Worm (Caenorhabditis elegans) whole organism, L4 larva: ENCODE measurements around the gene F46C3.6.
A peak's percentile ranks its signal among the peaks of the same experiment; 100 is the strongest.

Experiments
- D1046.2 ChIP-seq: fragments of 200-800 bp; sonication (Bioruptor generic); IDR thresholded peaks from 2 replicates; pipeline ENCODE4 v1.3.6; 2022; ENCODE audit warnings: missing genetic modification characterization, missing compliant biosample characterization
- F44E2.7 ChIP-seq: fragments of 200-800 bp; sonication (Bioruptor generic); IDR thresholded peaks from 2 replicates; pipeline ENCODE4 v2.1.2; 2022; ENCODE audit warnings: missing genetic modification characterization, missing compliant biosample characterization
- T26A8.4 ChIP-seq: fragments of 200-800 bp; sonication (Bioruptor generic); IDR thresholded peaks from 2 replicates; pipeline ENCODE4 v1.3.6; 2022; ENCODE audit warnings: missing genetic modification characterization, missing compliant biosample characterization
- Y105C5A.15 ChIP-seq: fragments of 200-800 bp; sonication (Bioruptor generic); IDR thresholded peaks from 2 replicates; pipeline ENCODE4 v1.3.6; 2022; ENCODE audit warnings: missing genetic modification characterization, missing compliant biosample characterization
- Y48G9A.11 ChIP-seq: fragments of 200-800 bp; sonication (Bioruptor generic); IDR thresholded peaks from 2 replicates; pipeline ENCODE4 v1.3.6; 2022; ENCODE audit warnings: missing genetic modification reagents, missing genetic modification characterization, missing compliant biosample characterization
- aha-1 ChIP-seq: fragments of 150-350 bp; peaks from one replicate; lab custom pipeline; 2014; ENCODE audit warnings: missing biosample characterization, missing genetic modification characterization
- ama-1 ChIP-seq: fragments of 150-350 bp; optimal IDR thresholded peaks from 2 replicates; lab custom pipeline; 2014; ENCODE audit warnings: inconsistent platforms, mixed read lengths
- arid-1 ChIP-seq: fragments of 200-800 bp; sonication (Bioruptor generic); conservative IDR thresholded peaks from 2 replicates; pipeline ENCODE4 v1.3.6; 2022; ENCODE audit warnings: missing genetic modification reagents, missing genetic modification characterization, missing compliant biosample characterization
- ceh-32 ChIP-seq: sonication (generic microtip); optimal IDR thresholded peaks from 2 replicates; lab custom pipeline; 2016; ENCODE audit warnings: mild to moderate bottlenecking, missing genetic modification characterization, missing compliant biosample characterization; ENCODE audit not compliant: poor library complexity
- cey-2 ChIP-seq: sonication (generic microtip); optimal IDR thresholded peaks from 3 replicates; lab custom pipeline; 2017; ENCODE audit warnings: missing genetic modification characterization, mild to moderate bottlenecking, missing compliant biosample characterization, antibody characterized with exemption, borderline replicate concordance; ENCODE audit not compliant: insufficient read depth
- daf-16 ChIP-seq, 3 experiments: sonication (generic microtip); optimal IDR thresholded peaks; 2 replicates each; lab custom pipeline; 2016 to 2017; ENCODE audit warnings: missing genetic modification characterization in 3 of 3, missing genetic modification reagents in 3 of 3, mild to moderate bottlenecking in 2 of 3, missing compliant biosample characterization in 2 of 3, missing biosample characterization in 1 of 3, moderate library complexity in 1 of 3
- dmd-9 ChIP-seq: fragments of 200-800 bp; sonication (Bioruptor generic); IDR thresholded peaks from 2 replicates; pipeline ENCODE4 v1.3.6; 2022; ENCODE audit warnings: missing genetic modification reagents, missing genetic modification characterization, missing compliant biosample characterization
- dve-1 ChIP-seq: sonication (generic microtip); optimal IDR thresholded peaks from 2 replicates; lab custom pipeline; 2017; ENCODE audit warnings: antibody characterized with exemption, mild to moderate bottlenecking, missing genetic modification characterization, missing compliant biosample characterization; ENCODE audit not compliant: insufficient read depth
- egl-27 ChIP-seq: sonication (generic microtip); optimal IDR thresholded peaks from 3 replicates; lab custom pipeline; 2017; ENCODE audit warnings: missing biosample characterization, missing genetic modification reagents, missing genetic modification characterization
- hif-1 ChIP-seq, 2 experiments: sonication (generic microtip); optimal IDR thresholded peaks; 2 replicates each; lab custom pipeline; 2016 to 2017; ENCODE audit warnings: missing compliant biosample characterization in 2 of 2, missing genetic modification characterization in 2 of 2, missing genetic modification reagents in 2 of 2, missing genotype in 2 of 2, mild to moderate bottlenecking in 1 of 2
- hlh-30 ChIP-seq: sonication (generic microtip); optimal IDR thresholded peaks from 2 replicates; lab custom pipeline; 2017; ENCODE audit warnings: antibody characterized with exemption, mild to moderate bottlenecking, missing genetic modification characterization, missing compliant biosample characterization; ENCODE audit not compliant: insufficient read depth
- jun-1 ChIP-seq: fragments of 150-350 bp; optimal IDR thresholded peaks from 2 replicates; lab custom pipeline; 2014; ENCODE audit warnings: missing biosample characterization, missing genetic modification reagents, missing genetic modification characterization
- lin-1 ChIP-seq: fragments of 200-800 bp; sonication (Bioruptor generic); IDR thresholded peaks from 2 replicates; pipeline ENCODE4 v1.3.6; 2022; ENCODE audit warnings: missing genetic modification reagents, missing genetic modification characterization, missing compliant biosample characterization
- lin-15B ChIP-seq: fragments of 150-350 bp; sonication (generic microtip); optimal IDR thresholded peaks from 3 replicates; lab custom pipeline; 2014; ENCODE audit warnings: missing biosample characterization, missing genetic modification characterization
- lin-39 ChIP-seq: fragments of 150-350 bp; optimal IDR thresholded peaks from 2 replicates; lab custom pipeline; 2014; ENCODE audit warnings: missing biosample characterization, missing genetic modification reagents, missing genetic modification characterization
- madf-5 ChIP-seq, 2 experiments: fragments of 200-800 bp; sonication (Bioruptor generic); IDR thresholded peaks; 2 replicates each; pipeline ENCODE4 v1.3.6; 2022; ENCODE audit warnings: missing compliant biosample characterization in 2 of 2, missing genetic modification characterization in 2 of 2
- madf-9 ChIP-seq: fragments of 200-800 bp; sonication (Bioruptor generic); conservative IDR thresholded peaks from 2 replicates; pipeline ENCODE4 v1.3.6; 2022; ENCODE audit warnings: missing genetic modification reagents, missing genetic modification characterization, missing compliant biosample characterization
- mdl-1 ChIP-seq, 2 experiments: fragments of 150-350 bp in 1 of 2; sonication (generic microtip) in 1 of 2; optimal IDR thresholded peaks; 2 replicates each; lab custom pipeline; 2014 to 2017; ENCODE audit warnings: missing biosample characterization in 2 of 2, missing genetic modification characterization in 2 of 2
- mdt-29 ChIP-seq: fragments of 200-800 bp; sonication (Bioruptor generic); IDR thresholded peaks from 2 replicates; pipeline ENCODE4 v1.3.6; 2022; ENCODE audit warnings: missing genetic modification reagents, missing genetic modification characterization, missing compliant biosample characterization
- mep-1 ChIP-seq: fragments of 150-350 bp; sonication (generic microtip); optimal IDR thresholded peaks from 3 replicates; lab custom pipeline; 2014; ENCODE audit warnings: missing biosample characterization, missing genetic modification characterization
- mxl-3 ChIP-seq: fragments of 200-800 bp; sonication (Bioruptor generic); optimal IDR thresholded peaks from 2 replicates; lab custom pipeline; 2018; ENCODE audit warnings: mild to moderate bottlenecking, missing genetic modification characterization, missing compliant biosample characterization
- nhr-102 ChIP-seq: sonication (generic microtip); optimal IDR thresholded peaks from 2 replicates; lab custom pipeline; 2016; ENCODE audit warnings: mild to moderate bottlenecking, missing genetic modification characterization, moderate library complexity, missing compliant biosample characterization
- nhr-111 ChIP-seq: fragments of 200-800 bp; sonication (Bioruptor generic); optimal IDR thresholded peaks from 2 replicates; lab custom pipeline; 2018; ENCODE audit warnings: mild to moderate bottlenecking, missing genetic modification characterization, missing compliant biosample characterization
- nhr-237 ChIP-seq: sonication (generic microtip); optimal IDR thresholded peaks from 2 replicates; lab custom pipeline; 2017; ENCODE audit warnings: missing biosample characterization, missing genetic modification characterization
- nhr-28 ChIP-seq: fragments of 150-350 bp; optimal IDR thresholded peaks from 2 replicates; lab custom pipeline; 2014; ENCODE audit warnings: missing biosample characterization, missing genetic modification characterization
- nhr-42 ChIP-seq: fragments of 200-800 bp; sonication (Bioruptor generic); IDR thresholded peaks from 2 replicates; pipeline ENCODE4 v1.3.6; 2022; ENCODE audit warnings: missing genetic modification characterization, missing compliant biosample characterization
- php-3 ChIP-seq: fragments of 200-800 bp; sonication (Bioruptor generic); IDR thresholded peaks from 2 replicates; pipeline ENCODE4 v1.3.6; 2022; ENCODE audit warnings: missing genetic modification reagents, missing genetic modification characterization, missing compliant biosample characterization
- pqm-1 ChIP-seq: sonication (generic microtip); optimal IDR thresholded peaks from 2 replicates; lab custom pipeline; 2017; ENCODE audit warnings: missing biosample characterization, missing genetic modification characterization
- saeg-2 ChIP-seq: fragments of 200-800 bp; sonication (Bioruptor generic); IDR thresholded peaks from 2 replicates; pipeline ENCODE4 v1.3.6; 2022; ENCODE audit warnings: missing genetic modification reagents, missing genetic modification characterization, missing compliant biosample characterization
- snpc-4 ChIP-seq: fragments of 150-350 bp; optimal IDR thresholded peaks from 2 replicates; lab custom pipeline; 2014; ENCODE audit warnings: missing biosample characterization, missing genetic modification characterization
- spr-1 ChIP-seq: sonication (generic microtip); optimal IDR thresholded peaks from 2 replicates; lab custom pipeline; 2016; ENCODE audit warnings: mild to moderate bottlenecking, missing genetic modification characterization, missing compliant biosample characterization
- spr-3 ChIP-seq: fragments of 200-800 bp; sonication (Bioruptor generic); optimal IDR thresholded peaks from 2 replicates; lab custom pipeline; 2018; ENCODE audit warnings: mild to moderate bottlenecking, missing genetic modification characterization, missing compliant biosample characterization
- tag-97 ChIP-seq: fragments of 200-800 bp; sonication (Bioruptor generic); IDR thresholded peaks from 2 replicates; pipeline ENCODE4 v1.3.6; 2022; ENCODE audit warnings: missing genetic modification characterization, missing compliant biosample characterization
- unc-130 ChIP-seq: sonication (generic microtip); optimal IDR thresholded peaks from 2 replicates; lab custom pipeline; 2016; ENCODE audit warnings: missing genetic modification reagents, missing genetic modification characterization, missing compliant biosample characterization
- unc-39 ChIP-seq: sonication (generic microtip); optimal IDR thresholded peaks from 2 replicates; lab custom pipeline; 2017; ENCODE audit warnings: missing biosample characterization, missing genetic modification characterization
- unc-62 ChIP-seq, 3 experiments: fragments of 150-350 bp in 1 of 3; sonication (generic microtip); optimal IDR thresholded peaks in 2 of 3; peaks in 1 of 3; 1 replicate in 1 of 3; 2 replicates in 2 of 3; lab custom pipeline; 2014 to 2017; ENCODE audit warnings: missing biosample characterization in 3 of 3, missing genetic modification characterization in 3 of 3, missing genetic modification reagents in 3 of 3, missing genotype in 1 of 3
- zfp-2 ChIP-seq: sonication (generic microtip); optimal IDR thresholded peaks from 2 replicates; lab custom pipeline; 2016; ENCODE audit warnings: mild to moderate bottlenecking, missing genetic modification characterization, missing compliant biosample characterization
- zip-11 ChIP-seq: fragments of 200-800 bp; sonication (Bioruptor generic); IDR thresholded peaks from 2 replicates; pipeline ENCODE4 v1.3.6; 2022; ENCODE audit warnings: missing genetic modification characterization, missing compliant biosample characterization
- ztf-11 ChIP-seq: fragments of 150-350 bp; optimal IDR thresholded peaks from 2 replicates; lab custom pipeline; 2014; ENCODE audit warnings: missing biosample characterization, missing genetic modification characterization
- ztf-7 ChIP-seq: fragments of 150-350 bp; optimal IDR thresholded peaks from 2 replicates; lab custom pipeline; 2014; ENCODE audit warnings: missing biosample characterization, missing genetic modification characterization

F46C3.6 gene

ce11 chrX:11454231-11454630, 34.4 kb upstream of the F46C3.6 start, which contains the start of gene F48C5.2 (continued):
- no peak for TF ChIP-seq T26A8.4 (GFP tag; lab: Robert Waterston, UW)

- TF ChIP-seq saeg-2 (GFP tag; lab: Robert Waterston, UW) (no peak), snpc-4 (no peak), php-3 (GFP tag; lab: Robert Waterston, UW) (no peak), zfp-2 (no peak), spr-1 (tag; lab: Kevin White, UChicago) (no peak), nhr-42 (no peak), unc-39 (tag; lab: Kevin White, UChicago) (no peak), unc-62 (GFP tag; optimal IDR thresholded peaks at IDR 0.05 in 1 of 2; lab: Kevin White, UChicago) (peak in 1 of 2 experiments; percentile 28), unc-62 (tag; optimal IDR thresholded peaks at IDR 0.05; lab: Kevin White, UChicago) (no peak), hlh-30 (tag; lab: Kevin White, UChicago) (no peak)
- TF ChIP-seq, all 104 proteins: peak for 1
Observed at ce11 chrX:11452316-11452715, 32.4 kb upstream of the F46C3.6 start.

- TF ChIP-seq mep-1 (tag; lab: Kevin White, UChicago) (no peak), ama-1 (lab: Kevin White, UChicago) (no peak), Y48G9A.11 (GFP tag; lab: Robert Waterston, UW) (no peak), aha-1 (tag; lab: Kevin White, UChicago) (no peak), jun-1 (tag; lab: Kevin White, UChicago) (no peak), nhr-111 (no peak), hlh-30 (tag; lab: Kevin White, UChicago) (no peak), madf-9 (GFP tag; lab: Robert Waterston, UW) (no peak), mdl-1 (tag; optimal IDR thresholded peaks at IDR 0.05; lab: Kevin White, UChicago) (no peak), mxl-3 (no peak), madf-5 (GFP tag; IDR thresholded peaks at IDR 0.05; lab: Robert Waterston, UW) (no peak), unc-39 (tag; lab: Kevin White, UChicago) (no peak), cey-2 (no peak), lin-15B (no peak), mdt-29 (GFP tag; lab: Robert Waterston, UW) (no peak), dmd-9 (GFP tag; lab: Robert Waterston, UW) (no peak), nhr-28 (tag; lab: Kevin White, UChicago) (no peak)
Observed at ce11 chrX:11450261-11450660, 30.4 kb upstream of the F46C3.6 start.

- TF ChIP-seq pqm-1 (tag; lab: Kevin White, UChicago) (peak; percentile 66), spr-3 (GFP tag; lab: Kevin White, UChicago) (no peak), nhr-237 (no peak), mxl-3 (no peak), hif-1 (tag; optimal IDR thresholded peaks at IDR 0.05; lab: Kevin White, UChicago) (no peak), lin-39 (tag; lab: Kevin White, UChicago) (no peak), tag-97 (GFP tag; lab: Robert Waterston, UW) (no peak), daf-16 (GFP tag; optimal IDR thresholded peaks at IDR 0.05; lab: Kevin White, UChicago) (no peak), daf-16 (tag; optimal IDR thresholded peaks at IDR 0.05; lab: Kevin White, UChicago) (peak; percentile 70), snpc-4 (no peak), ama-1 (lab: Kevin White, UChicago) (no peak), unc-130 (GFP tag; lab: Kevin White, UChicago) (no peak), nhr-102 (tag; lab: Kevin White, UChicago) (no peak), F44E2.7 (no peak), D1046.2 (GFP tag; lab: Robert Waterston, UW) (no peak), ceh-32 (no peak), nhr-28 (tag; lab: Kevin White, UChicago) (peak; percentile 54), arid-1 (GFP tag; lab: Robert Waterston, UW) (no peak), spr-1 (tag; lab: Kevin White, UChicago) (no peak), hlh-30 (tag; lab: Kevin White, UChicago) (no peak), Y105C5A.15 (GFP tag; lab: Robert Waterston, UW) (no peak), jun-1 (tag; lab: Kevin White, UChicago) (no peak), zfp-2 (no peak), lin-1 (GFP tag; lab: Robert Waterston, UW) (no peak), zip-11 (GFP tag; lab: Robert Waterston, UW) (no peak), ztf-7 (tag; lab: Kevin White, UChicago) (no peak), ztf-11 (tag; lab: Kevin White, UChicago) (no peak), dve-1 (tag; lab: Kevin White, UChicago) (peak; percentile 54), egl-27 (tag; lab: Kevin White, UChicago) (no peak)
Observed at ce11 chrX:11447695-11448094, 27.8 kb upstream of the F46C3.6 start.
